Worm (Caenorhabditis elegans): ENCODE measurements around the gene C16D9.3.

C16D9.3 gene

DNA sequence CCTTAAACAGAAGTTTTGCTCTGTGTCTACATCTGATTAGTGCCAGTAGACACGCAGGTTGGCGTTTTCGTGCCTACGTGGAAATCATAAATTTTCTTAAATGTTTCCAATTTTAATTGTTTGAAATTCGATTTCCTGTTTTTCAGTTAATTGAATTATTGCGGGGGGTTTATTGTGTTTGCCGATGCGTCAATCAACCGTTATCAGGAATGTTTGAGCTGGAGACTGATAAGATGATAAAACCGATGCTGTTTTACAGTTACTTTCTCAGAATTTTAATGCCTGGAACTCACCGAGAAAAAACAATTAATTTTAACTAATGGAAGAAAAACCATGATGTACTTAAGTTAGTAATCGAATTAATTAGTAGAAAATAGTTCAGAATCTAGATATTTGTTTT is 22.7 kb downstream of the C16D9.3 start (continued):
- no peak for TF ChIP-seq Y5F2A.4 (GFP tag; optimal IDR thresholded peaks at IDR 0.05)
- TF ChIP-seq nhr-237 (tag; optimal IDR thresholded peaks at IDR 0.05) = no peak
- peak; percentile 25 for TF ChIP-seq nhr-28 (tag; optimal IDR thresholded peaks at IDR 0.05)
- TF ChIP-seq unc-130 (GFP tag; optimal IDR thresholded peaks at IDR 0.05) = no peak
- peak; percentile 53 for TF ChIP-seq lin-1 (GFP tag; IDR thresholded peaks at IDR 0.05)
- no peak for TF ChIP-seq egl-27 (tag; optimal IDR thresholded peaks at IDR 0.05)
- TF ChIP-seq T26A8.4 (GFP tag; IDR thresholded peaks at IDR 0.05) = no peak
- no peak for TF ChIP-seq nhr-10 (tag; optimal IDR thresholded peaks at IDR 0.05)
- no peak for TF ChIP-seq mxl-3 (GFP tag; optimal IDR thresholded peaks at IDR 0.05)
- TF ChIP-seq daf-12 (tag; optimal IDR thresholded peaks at IDR 0.05) = no peak
- no peak for TF ChIP-seq nhr-111 (GFP tag; optimal IDR thresholded peaks at IDR 0.05)
- TF ChIP-seq dpl-1 (GFP tag; optimal IDR thresholded peaks at IDR 0.05) = no peak
- TF ChIP-seq madf-9 (GFP tag; conservative IDR thresholded peaks at IDR 0.05) = no peak
- TF ChIP-seq zip-11 (GFP tag; IDR thresholded peaks at IDR 0.05) = no peak
- no peak for TF ChIP-seq spr-1 (tag; optimal IDR thresholded peaks at IDR 0.05)
- TF ChIP-seq duxl-1 (tag; optimal IDR thresholded peaks at IDR 0.05; ENCODE audit: poor library complexity) = no peak
- no peak for TF ChIP-seq jun-1 (tag; optimal IDR thresholded peaks at IDR 0.05)
- no peak for TF ChIP-seq sdz-12 (GFP tag; optimal IDR thresholded peaks at IDR 0.05)

DNA sequence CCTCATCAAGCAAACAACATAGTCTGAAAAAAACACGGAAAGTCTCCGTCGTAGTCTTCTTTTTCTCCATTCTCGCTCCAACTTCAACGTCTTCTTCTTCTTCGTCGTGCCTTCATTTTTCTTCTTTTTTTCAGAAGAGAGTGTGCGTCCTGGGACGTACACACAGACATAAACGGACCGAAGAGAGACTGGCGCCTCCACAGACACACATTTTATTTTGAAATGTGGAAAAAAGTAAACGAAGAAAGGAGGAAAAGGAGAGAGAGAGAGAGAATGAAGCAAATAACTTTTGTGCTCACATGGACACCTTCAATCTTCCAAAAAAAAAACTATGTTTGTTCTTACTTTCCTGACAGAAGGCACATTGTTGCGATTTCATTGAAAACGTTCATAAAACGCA is 24.7 kb downstream of the C16D9.3 start:
- TF ChIP-seq lsy-2 (tag; optimal IDR thresholded peaks at IDR 0.05) = no peak
- peak; percentile 32 for TF ChIP-seq mes-2 (tag; optimal IDR thresholded peaks at IDR 0.05; ENCODE audit: poor library complexity, severe bottlenecking)
- TF ChIP-seq lin-1 (GFP tag; IDR thresholded peaks at IDR 0.05) = no peak
- TF ChIP-seq zfp-2 (tag; optimal IDR thresholded peaks at IDR 0.05) = no peak
- TF ChIP-seq ama-1 (optimal IDR thresholded peaks at IDR 0.05) = no peak
- TF ChIP-seq snpc-4 (tag; optimal IDR thresholded peaks at IDR 0.05) = no peak
- peak; percentile 12 for TF ChIP-seq mep-1 (tag; optimal IDR thresholded peaks at IDR 0.05)
- no peak for TF ChIP-seq daf-12 (tag; optimal IDR thresholded peaks at IDR 0.05)
- no peak for TF ChIP-seq pha-4 (GFP tag; IDR thresholded peaks at IDR 0.05)
- TF ChIP-seq pha-4 (tag; optimal IDR thresholded peaks at IDR 0.05) = no peak
- no peak for TF ChIP-seq gei-8 (GFP tag; optimal IDR thresholded peaks at IDR 0.05)
- 0 out of 2 replicates have a peak, but pooled peaks have one; percentile 7 for TF ChIP-seq lin-38 (GFP tag; IDR thresholded peaks at IDR 0.05)
- TF ChIP-seq aha-1 (tag) = peak; percentile 68
- no peak for TF ChIP-seq ztf-11 (tag; optimal IDR thresholded peaks at IDR 0.05)
- TF ChIP-seq madf-9 (GFP tag; conservative IDR thresholded peaks at IDR 0.05) = no peak
- no peak for TF ChIP-seq php-3 (GFP tag; IDR thresholded peaks at IDR 0.05)
- peak; percentile 5 for TF ChIP-seq rbr-2 (tag; optimal IDR thresholded peaks at IDR 0.05)
- TF ChIP-seq saeg-2 (GFP tag; IDR thresholded peaks at IDR 0.05) = no peak
- TF ChIP-seq set-16 (GFP tag; IDR thresholded peaks at IDR 0.05) = no peak
- no peak for TF ChIP-seq lim-7 (GFP tag; IDR thresholded peaks at IDR 0.05)
- TF ChIP-seq Y48G9A.11 (GFP tag; IDR thresholded peaks at IDR 0.05) = no peak
- TF ChIP-seq mdl-1 (tag; optimal IDR thresholded peaks at IDR 0.05) = no peak
- peak in 1 of 2 experiments; percentile 48 for TF ChIP-seq unc-62 (GFP tag; optimal IDR thresholded peaks at IDR 0.05 in 1 of 2)
- no peak for TF ChIP-seq unc-62 (tag; optimal IDR thresholded peaks at IDR 0.05)
- no peak for TF ChIP-seq nhr-10 (tag; optimal IDR thresholded peaks at IDR 0.05)
- no peak for TF ChIP-seq dve-1 (tag; optimal IDR thresholded peaks at IDR 0.05; ENCODE audit: insufficient read depth)

DNA sequence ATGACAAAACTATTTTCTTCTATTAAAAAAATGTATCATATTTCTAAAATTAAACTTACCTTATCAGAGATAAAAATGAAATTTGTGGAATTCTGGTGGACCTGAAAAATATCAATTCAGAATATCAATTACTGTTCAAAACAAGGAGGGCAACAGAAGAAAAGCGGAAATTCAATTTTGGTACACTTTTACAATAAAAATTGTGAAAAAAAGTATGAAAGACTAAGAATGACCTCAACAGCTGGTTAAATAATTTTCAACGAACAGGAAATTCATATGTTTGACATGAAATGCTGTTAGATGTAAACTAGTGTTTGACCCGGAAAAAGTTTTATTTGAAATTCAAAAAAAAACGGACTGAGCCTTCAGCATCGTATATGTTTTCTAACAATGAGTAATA is 26.0 kb downstream of the C16D9.3 start, which contains the start of gene K07C11.7:
K07C11.7 (minus strand) TSS at position 101 of the 400 bp plus-strand sequence.
- TF ChIP-seq tra-1 (GFP tag; IDR thresholded peaks at IDR 0.05) = no peak
- TF ChIP-seq Y105C5A.15 (GFP tag; IDR thresholded peaks at IDR 0.05) = no peak
- TF ChIP-seq mdt-29 (GFP tag; IDR thresholded peaks at IDR 0.05) = no peak
- no peak for TF ChIP-seq nhr-41 (GFP tag; IDR thresholded peaks at IDR 0.05)
- no peak for TF ChIP-seq spr-1 (tag; optimal IDR thresholded peaks at IDR 0.05)
- TF ChIP-seq lin-38 (GFP tag; IDR thresholded peaks at IDR 0.05) = no peak
- TF ChIP-seq lin-1 (GFP tag; IDR thresholded peaks at IDR 0.05) = no peak
- TF ChIP-seq Y75B8A.6 (GFP tag; IDR thresholded peaks at IDR 0.05) = no peak
- no peak for TF ChIP-seq ceh-44 (GFP tag; IDR thresholded peaks at IDR 0.05)
- no peak for TF ChIP-seq pha-4 (GFP tag; IDR thresholded peaks at IDR 0.05)
- no peak for TF ChIP-seq pha-4 (tag; optimal IDR thresholded peaks at IDR 0.05)
- TF ChIP-seq ZK546.5 (tag; optimal IDR thresholded peaks at IDR 0.05) = no peak
- no peak for TF ChIP-seq vab-7 (GFP tag; IDR thresholded peaks at IDR 0.05)
- no peak for TF ChIP-seq zip-11 (GFP tag; IDR thresholded peaks at IDR 0.05)
- no peak for TF ChIP-seq nhr-6 (tag; optimal IDR thresholded peaks at IDR 0.05)
- no peak for TF ChIP-seq hlh-30 (tag; optimal IDR thresholded peaks at IDR 0.05; ENCODE audit: insufficient read depth)

Measured in whole organism, L4 larva.